Fruit fly (Drosophila melanogaster) whole organism, embryonic: ENCODE data around the gene Hip14.

Experiments
- Ada2b ChIP-seq: fragments of 200-800 bp; sonication (Bioruptor generic); IDR thresholded peaks from 2 replicates; pipeline ENCODE4 v1.3.6; 2022; ENCODE audit warnings: missing biosample characterization, missing genetic modification characterization
- Atf-2 ChIP-seq: fragments of 200-800 bp; sonication (Bioruptor generic); optimal IDR thresholded peaks from 2 replicates; lab custom pipeline; 2016; ENCODE audit warnings: missing biosample characterization, missing genetic modification characterization
- C15 ChIP-seq: fragments of 200-800 bp; sonication (Bioruptor generic); IDR thresholded peaks from 3 replicates; pipeline ENCODE4 v1.3.6; 2022; ENCODE audit warnings: missing biosample characterization, missing genetic modification characterization
- CG10431 ChIP-seq: fragments of 200-800 bp; sonication (Bioruptor generic); optimal IDR thresholded peaks from 3 replicates; lab custom pipeline; 2018; ENCODE audit warnings: missing biosample characterization, mild to moderate bottlenecking, missing genetic modification characterization
- CG10654 ChIP-seq: fragments of 200-800 bp; sonication (Bioruptor generic); optimal IDR thresholded peaks from 2 replicates; lab custom pipeline; 2016; ENCODE audit warnings: missing biosample characterization, missing genetic modification characterization
- CG11456 ChIP-seq: fragments of 200-800 bp; sonication (Bioruptor generic); IDR thresholded peaks from 3 replicates; pipeline ENCODE4 v1.3.6; 2022; ENCODE audit warnings: missing biosample characterization, missing genetic modification characterization
- CG1233 ChIP-seq: fragments of 200-800 bp; sonication (Bioruptor generic); optimal IDR thresholded peaks from 4 replicates; lab custom pipeline; 2018; ENCODE audit warnings: missing biosample characterization, mild to moderate bottlenecking, missing genetic modification characterization
- CG15514 ChIP-seq: fragments of 200-800 bp; sonication (Bioruptor generic); optimal IDR thresholded peaks from 3 replicates; lab custom pipeline; 2017; ENCODE audit warnings: missing biosample characterization, missing genetic modification characterization, mild to moderate bottlenecking, moderate library complexity, missing genetic modification reagents
- CG16813 ChIP-seq: fragments of 200-800 bp; sonication (Bioruptor generic); IDR thresholded peaks from 3 replicates; pipeline ENCODE4 v1.3.6; 2022; ENCODE audit warnings: missing biosample characterization, missing genetic modification characterization; ENCODE audit not compliant: partially characterized antibody
- CG1832 ChIP-seq: fragments of 200-800 bp; sonication (Bioruptor generic); optimal IDR thresholded peaks from 2 replicates; lab custom pipeline; 2017; ENCODE audit warnings: missing biosample characterization, mild to moderate bottlenecking, missing genetic modification characterization, inconsistent platforms
- CG2712 ChIP-seq: fragments of 200-800 bp; optimal IDR thresholded peaks from 3 replicates; lab custom pipeline; 2019; ENCODE audit warnings: missing biosample characterization, mild to moderate bottlenecking, missing genetic modification characterization, moderate library complexity
- CG2875 ChIP-seq: fragments of 200-800 bp; sonication (Bioruptor generic); optimal IDR thresholded peaks from 2 replicates; lab custom pipeline; 2017; ENCODE audit warnings: missing biosample characterization, mild to moderate bottlenecking, missing genetic modification characterization, missing genetic modification reagents
- CG30403 ChIP-seq: fragments of 200-800 bp; sonication (Bioruptor generic); optimal IDR thresholded peaks from 3 replicates; lab custom pipeline; 2016; ENCODE audit warnings: missing biosample characterization, missing genetic modification characterization
- CG32532 ChIP-seq: fragments of 200-800 bp; sonication (Bioruptor generic); IDR thresholded peaks from 2 replicates; pipeline ENCODE4 v1.3.6; 2022; ENCODE audit warnings: missing biosample characterization, missing genetic modification characterization
- CG3281 ChIP-seq: fragments of 200-800 bp; sonication (Bioruptor generic); optimal IDR thresholded peaks from 3 replicates; lab custom pipeline; 2017; ENCODE audit warnings: missing biosample characterization, mild to moderate bottlenecking, missing genetic modification characterization
- CG3847 ChIP-seq: fragments of 200-800 bp; sonication (Bioruptor generic); IDR thresholded peaks from 2 replicates; pipeline ENCODE4 v1.3.6; 2022; ENCODE audit warnings: missing biosample characterization, missing genetic modification characterization
- CG4328 ChIP-seq: fragments of 200-800 bp; sonication (Bioruptor generic); optimal IDR thresholded peaks from 3 replicates; lab custom pipeline; 2017; ENCODE audit warnings: missing biosample characterization, missing genetic modification reagents, missing genetic modification characterization
- CG4404 ChIP-seq: fragments of 200-800 bp; sonication (Bioruptor generic); IDR thresholded peaks from 2 replicates; pipeline ENCODE4 v1.3.6; 2022; ENCODE audit warnings: missing biosample characterization, missing genetic modification characterization
- CG6813 ChIP-seq: fragments of 200-800 bp; sonication (Bioruptor generic); optimal IDR thresholded peaks from 2 replicates; lab custom pipeline; 2017; ENCODE audit warnings: missing biosample characterization, missing genetic modification characterization, mild to moderate bottlenecking, moderate library complexity, missing genetic modification reagents
- CG7839 ChIP-seq: fragments of 200-800 bp; sonication (Bioruptor generic); optimal IDR thresholded peaks from 3 replicates; lab custom pipeline; 2018; ENCODE audit warnings: missing biosample characterization, mild to moderate bottlenecking, missing genetic modification characterization, moderate library complexity
- CG8281 ChIP-seq: fragments of 200-800 bp; sonication (Bioruptor generic); optimal IDR thresholded peaks from 2 replicates; lab custom pipeline; 2018; ENCODE audit warnings: missing biosample characterization, mild to moderate bottlenecking, missing genetic modification characterization, moderate library complexity
- CG9932 ChIP-seq: fragments of 200-800 bp; sonication (Bioruptor generic); IDR thresholded peaks from 2 replicates; pipeline ENCODE4 v1.3.6; 2022; ENCODE audit warnings: missing biosample characterization, missing genetic modification characterization
- Camta ChIP-seq: fragments of 200-800 bp; sonication (Bioruptor generic); optimal IDR thresholded peaks from 2 replicates; lab custom pipeline; 2016; ENCODE audit warnings: missing biosample characterization, missing genetic modification characterization
- Dip3 ChIP-seq: fragments of 200-800 bp; sonication (Bioruptor generic); optimal IDR thresholded peaks from 3 replicates; lab custom pipeline; 2016; ENCODE audit warnings: missing biosample characterization, missing genetic modification characterization
- ERR ChIP-seq: fragments of 200-800 bp; sonication (Bioruptor generic); optimal IDR thresholded peaks from 2 replicates; lab custom pipeline; 2016; ENCODE audit warnings: missing biosample characterization, missing genetic modification characterization
- Lhr ChIP-seq: fragments of 200-800 bp; sonication (Bioruptor generic); optimal IDR thresholded peaks from 3 replicates; lab custom pipeline; 2017; ENCODE audit warnings: mild to moderate bottlenecking, missing biosample characterization, missing genetic modification reagents, missing genetic modification characterization
- NC2α ChIP-seq: fragments of 200-800 bp; sonication (Bioruptor generic); optimal IDR thresholded peaks from 2 replicates; lab custom pipeline; 2016; ENCODE audit warnings: missing biosample characterization, missing genetic modification characterization
- Pdp1 ChIP-seq, 2 experiments: fragments of 200-800 bp; sonication (Bioruptor generic); optimal IDR thresholded peaks; 3 replicates each; lab custom pipeline; 2016; ENCODE audit warnings: missing biosample characterization in 2 of 2, missing genetic modification characterization in 2 of 2, mild to moderate bottlenecking in 1 of 2, moderate library complexity in 1 of 2
- Sox100B ChIP-seq: fragments of 200-800 bp; sonication (Bioruptor generic); optimal IDR thresholded peaks from 3 replicates; lab custom pipeline; 2018; ENCODE audit warnings: missing biosample characterization, mild to moderate bottlenecking, missing genetic modification characterization
- Tbp ChIP-seq: fragments of >200 bp; optimal IDR thresholded peaks from 2 replicates; lab custom pipeline; 2018; ENCODE audit warnings: missing biosample characterization, missing genetic modification characterization
- bbx ChIP-seq: fragments of 200-800 bp; sonication (Bioruptor generic); IDR thresholded peaks from 2 replicates; pipeline ENCODE4 v1.3.6; 2022; ENCODE audit warnings: missing biosample characterization, missing genetic modification characterization; ENCODE audit not compliant: partially characterized antibody
- bsh ChIP-seq, 2 experiments: fragments of 200-800 bp; sonication (Bioruptor generic); optimal IDR thresholded peaks; 2 replicates each; lab custom pipeline; 2017 to 2018; ENCODE audit warnings: mild to moderate bottlenecking in 2 of 2, missing biosample characterization in 2 of 2, missing genetic modification characterization in 2 of 2, moderate library complexity in 1 of 2
- cad ChIP-seq: fragments of >200 bp; optimal IDR thresholded peaks from 2 replicates; lab custom pipeline; 2017; ENCODE audit warnings: missing biosample characterization, missing genetic modification characterization
- cas ChIP-seq: fragments of 200-800 bp; sonication (Bioruptor generic); IDR thresholded peaks from 2 replicates; pipeline ENCODE4 v1.3.6; 2022; ENCODE audit warnings: missing biosample characterization, missing genetic modification characterization
- chinmo ChIP-seq: fragments of 200-800 bp; sonication (Bioruptor generic); IDR thresholded peaks from 4 replicates; pipeline ENCODE4 v1.3.6; 2022; ENCODE audit warnings: missing biosample characterization, missing genetic modification characterization; ENCODE audit not compliant: partially characterized antibody
- cwo ChIP-seq: fragments of 200-800 bp; sonication (Bioruptor generic); optimal IDR thresholded peaks from 3 replicates; lab custom pipeline; 2017; ENCODE audit warnings: missing biosample characterization, missing genetic modification characterization, mild to moderate bottlenecking, moderate library complexity, missing genetic modification reagents
- dati ChIP-seq: fragments of 200-800 bp; sonication (Bioruptor generic); IDR thresholded peaks from 2 replicates; pipeline ENCODE4 v1.3.6; 2022; ENCODE audit warnings: missing biosample characterization, missing genetic modification characterization
- dmrt99B ChIP-seq: fragments of 200-800 bp; sonication (Bioruptor generic); optimal IDR thresholded peaks from 2 replicates; lab custom pipeline; 2018; ENCODE audit warnings: missing biosample characterization, mild to moderate bottlenecking, missing genetic modification characterization, moderate library complexity
- eyg ChIP-seq: fragments of 200-800 bp; sonication (Bioruptor generic); optimal IDR thresholded peaks from 3 replicates; lab custom pipeline; 2016; ENCODE audit warnings: missing biosample characterization, missing genetic modification characterization
- gcm ChIP-seq: fragments of 200-800 bp; sonication (Bioruptor generic); optimal IDR thresholded peaks from 2 replicates; lab custom pipeline; 2019; ENCODE audit warnings: missing biosample characterization, mild to moderate bottlenecking, missing genetic modification characterization, moderate library complexity
- gsb ChIP-seq: fragments of 200-800 bp; sonication (Bioruptor generic); IDR thresholded peaks from 2 replicates; pipeline ENCODE4 v1.3.6; 2022; ENCODE audit warnings: missing biosample characterization, missing genetic modification characterization
- gt ChIP-seq: fragments of 200-800 bp; sonication (Bioruptor generic); IDR thresholded peaks from 2 replicates; pipeline ENCODE4 v1.3.6; 2022; ENCODE audit warnings: missing biosample characterization, missing genetic modification characterization
- ind ChIP-seq: fragments of 200-800 bp; sonication (Bioruptor generic); optimal IDR thresholded peaks from 3 replicates; lab custom pipeline; 2016; ENCODE audit warnings: missing biosample characterization, missing genetic modification characterization
- ken ChIP-seq: fragments of 200-800 bp; sonication (Bioruptor generic); IDR thresholded peaks from 3 replicates; pipeline ENCODE4 v1.3.6; 2022; ENCODE audit warnings: missing biosample characterization, missing genetic modification characterization
- otp ChIP-seq: fragments of 200-800 bp; sonication (Bioruptor generic); IDR thresholded peaks from 3 replicates; pipeline ENCODE4, ENCODE4 v1.3.6; 2022; ENCODE audit warnings: missing biosample characterization, missing genetic modification characterization
- seq ChIP-seq: fragments of 200-800 bp; sonication (Bioruptor generic); IDR thresholded peaks from 2 replicates; pipeline ENCODE4 v1.3.6; 2022; ENCODE audit warnings: missing biosample characterization, missing genetic modification characterization
- sim ChIP-seq: fragments of 200-800 bp; sonication (Bioruptor generic); IDR thresholded peaks from 2 replicates; pipeline ENCODE4 v1.3.6; 2022; ENCODE audit warnings: missing biosample characterization, missing genetic modification characterization
- sr ChIP-seq: fragments of 200-800 bp; sonication (Bioruptor generic); IDR thresholded peaks from 3 replicates; pipeline ENCODE4 v1.3.6; 2022; ENCODE audit warnings: missing biosample characterization, missing genetic modification characterization
- stc ChIP-seq: fragments of 200-800 bp; sonication (Bioruptor generic); IDR thresholded peaks from 2 replicates; pipeline ENCODE4 v1.3.6; 2022; ENCODE audit warnings: missing biosample characterization, missing genetic modification characterization
- sug ChIP-seq: fragments of 200-800 bp; optimal IDR thresholded peaks from 2 replicates; lab custom pipeline; 2019; ENCODE audit warnings: missing biosample characterization, mild to moderate bottlenecking, missing genetic modification characterization, moderate library complexity
- tio ChIP-seq: fragments of 200-800 bp; sonication (Bioruptor generic); optimal IDR thresholded peaks from 2 replicates; lab custom pipeline; 2017; ENCODE audit warnings: missing biosample characterization, missing genetic modification characterization, inconsistent platforms

The Hip14 gene

dm6 chr3L:16023020-16023648 is 35.1 kb downstream of the Hip14 start, which contains the start of gene Notum (continued):
- no peak for TF ChIP-seq CG15514 (GFP tag; lab: Kevin White, UChicago)
- no peak for TF ChIP-seq CG2875 (GFP tag; lab: Kevin White, UChicago)
- no peak for TF ChIP-seq Dip3 (GFP tag; lab: Kevin White, UChicago)
- no peak for TF ChIP-seq Tbp
- TF ChIP-seq gcm (GFP tag; lab: Kevin White, UChicago), result no peak
- no peak for TF ChIP-seq CG6813 (GFP tag; lab: Kevin White, UChicago)
- no peak for TF ChIP-seq bsh (GFP tag; optimal IDR thresholded peaks at IDR 0.05; lab: Kevin White, UChicago)
- TF ChIP-seq CG7839, result no peak
- TF ChIP-seq CG9932 (GFP tag; lab: Robert Waterston, UW), result no peak
- no peak for TF ChIP-seq dati (GFP tag; lab: Robert Waterston, UW)
- peak; percentile 69 for TF ChIP-seq CG1832 (GFP tag; lab: Kevin White, UChicago)
- no peak for TF ChIP-seq stc (GFP tag; lab: Robert Waterston, UW)
- no peak for TF ChIP-seq gsb
- no peak for TF ChIP-seq CG8281 (tag; lab: Kevin White, UChicago)
- no peak for TF ChIP-seq Lhr (GFP tag; lab: Kevin White, UChicago)
- no peak for TF ChIP-seq CG3847
- no peak for TF ChIP-seq Pdp1 (GFP tag; optimal IDR thresholded peaks at IDR 0.05; lab: Kevin White, UChicago)
- no peak for TF ChIP-seq NC2α
- no peak for TF ChIP-seq sr (GFP tag; lab: Robert Waterston, UW)
- no peak for TF ChIP-seq cwo (GFP tag; lab: Kevin White, UChicago)
- no peak for TF ChIP-seq Ada2b (GFP tag; lab: Robert Waterston, UW)
- no peak for TF ChIP-seq ERR (GFP tag; lab: Kevin White, UChicago)
- TF ChIP-seq Sox100B (GFP tag; lab: Kevin White, UChicago), result no peak
- no peak for TF ChIP-seq CG1233
- 0 out of 3 replicates have a peak, but pooled peaks have one; percentile 30 for TF ChIP-seq CG11456 (GFP tag; lab: Robert Waterston, UW)
- no peak for TF ChIP-seq CG10654 (GFP tag; lab: Kevin White, UChicago)
- peak; percentile 34; the same call in 1 of the 2 replicates for TF ChIP-seq CG32532
- no peak for TF ChIP-seq ind (GFP tag; lab: Kevin White, UChicago)
- no peak for TF ChIP-seq gt (GFP tag; lab: Robert Waterston, UW)
- no peak for TF ChIP-seq CG4328 (GFP tag; lab: Kevin White, UChicago)
- TF ChIP-seq dmrt99B (tag; lab: Kevin White, UChicago), result no peak
- no peak for TF ChIP-seq ken (GFP tag; lab: Robert Waterston, UW)
- TF ChIP-seq sug (tag; lab: Kevin White, UChicago), result no peak
- TF ChIP-seq cad, result peak; percentile 45
- peak; percentile 28; the same call in 1 of the 2 replicates for TF ChIP-seq bbx (GFP tag; lab: Robert Waterston, UW)
- TF ChIP-seq seq (GFP tag; lab: Robert Waterston, UW), result no peak
- no peak for TF ChIP-seq tio (GFP tag; lab: Kevin White, UChicago)
- no peak for TF ChIP-seq Camta (GFP tag; lab: Kevin White, UChicago)
- TF ChIP-seq sim (GFP tag; lab: Robert Waterston, UW), result no peak
- no peak for TF ChIP-seq CG16813 (GFP tag; lab: Robert Waterston, UW)
- peak; percentile 9 for TF ChIP-seq CG2712 (tag; lab: Kevin White, UChicago)
- no peak for TF ChIP-seq C15 (GFP tag; lab: Robert Waterston, UW)
- TF ChIP-seq otp (GFP tag; lab: Robert Waterston, UW), result peak; percentile 20; the same call in 1 of the 3 replicates
- TF ChIP-seq Atf-2, result no peak
- TF ChIP-seq CG10431 (GFP tag; lab: Kevin White, UChicago), result no peak
- no peak for TF ChIP-seq eyg (GFP tag; lab: Kevin White, UChicago)
- TF ChIP-seq CG4404 (GFP tag; lab: Robert Waterston, UW), result no peak
- TF ChIP-seq CG30403, result no peak
- 0 out of 4 replicates have a peak, but pooled peaks have one; percentile 70 for TF ChIP-seq chinmo (GFP tag; lab: Robert Waterston, UW)
- TF ChIP-seq CG3281 (GFP tag; lab: Kevin White, UChicago), result no peak
- no peak for TF ChIP-seq cas (GFP tag; lab: Robert Waterston, UW)
